Worm (Caenorhabditis elegans) whole organism, L2 larva: ENCODE measurements around the gene shw-3.

ENCODE experiments used
- C34F6.9 ChIP-seq: fragments of 150-350 bp; optimal IDR thresholded peaks from 2 replicates; lab custom pipeline; 2014; ENCODE audit warnings: missing biosample characterization, missing genetic modification characterization
- F13H6.1 ChIP-seq: sonication (generic microtip); optimal IDR thresholded peaks from 2 replicates; lab custom pipeline; 2016; ENCODE audit warnings: missing genetic modification characterization, missing compliant biosample characterization
- R02D3.7 ChIP-seq: fragments of 150-350 bp; optimal IDR thresholded peaks from 2 replicates; lab custom pipeline; 2014; ENCODE audit warnings: missing biosample characterization, missing genetic modification characterization
- Y55F3AM.14 ChIP-seq: fragments of 200-800 bp; sonication (Bioruptor generic); optimal IDR thresholded peaks from 2 replicates; lab custom pipeline; 2018; ENCODE audit warnings: mild to moderate bottlenecking, missing genetic modification characterization, missing compliant biosample characterization
- ZK546.5 ChIP-seq: sonication (generic microtip); optimal IDR thresholded peaks from 2 replicates; lab custom pipeline; 2017; ENCODE audit warnings: missing biosample characterization, missing genetic modification characterization
- alr-1 ChIP-seq: fragments of 150-350 bp; optimal IDR thresholded peaks from 2 replicates; lab custom pipeline; 2014; ENCODE audit warnings: missing biosample characterization, missing genetic modification characterization
- aly-2 ChIP-seq: fragments of 150-350 bp; optimal IDR thresholded peaks from 2 replicates; lab custom pipeline; 2014; ENCODE audit warnings: missing biosample characterization, missing genetic modification characterization
- ama-1 ChIP-seq: fragments of 150-350 bp; optimal IDR thresholded peaks from 2 replicates; lab custom pipeline; 2018; ENCODE audit warnings: inconsistent platforms
- ceh-16 ChIP-seq: fragments of 150-350 bp; optimal IDR thresholded peaks from 2 replicates; lab custom pipeline; 2014; ENCODE audit warnings: missing biosample characterization, missing genetic modification characterization
- ceh-82 ChIP-seq: fragments of 150-350 bp; optimal IDR thresholded peaks from 2 replicates; lab custom pipeline; 2014; ENCODE audit warnings: missing biosample characterization, missing genetic modification characterization
- dmd-4 ChIP-seq: sonication (generic microtip); optimal IDR thresholded peaks from 2 replicates; lab custom pipeline; 2017; ENCODE audit warnings: missing biosample characterization, missing genetic modification characterization
- egl-27 ChIP-seq: sonication (generic microtip); optimal IDR thresholded peaks from 3 replicates; lab custom pipeline; 2017; ENCODE audit warnings: missing biosample characterization, missing genetic modification reagents, missing genetic modification characterization
- fos-1 ChIP-seq: fragments of 150-350 bp; optimal IDR thresholded peaks from 2 replicates; lab custom pipeline; 2014; ENCODE audit warnings: missing biosample characterization, missing genetic modification characterization
- gmeb-1 ChIP-seq: fragments of 150-350 bp; optimal IDR thresholded peaks from 2 replicates; lab custom pipeline; 2014; ENCODE audit warnings: missing biosample characterization, missing genetic modification characterization
- lin-11 ChIP-seq: fragments of 150-350 bp; sonication (generic microtip); optimal IDR thresholded peaks from 2 replicates; lab custom pipeline; 2014; ENCODE audit warnings: missing biosample characterization, missing genetic modification characterization, inconsistent platforms, mixed read lengths
- lin-13 ChIP-seq: fragments of 150-350 bp; optimal IDR thresholded peaks from 2 replicates; lab custom pipeline; 2014; ENCODE audit warnings: missing biosample characterization, missing genetic modification reagents, missing genetic modification characterization
- lin-39 ChIP-seq: fragments of 150-350 bp; optimal IDR thresholded peaks from 2 replicates; lab custom pipeline; 2014; ENCODE audit warnings: missing biosample characterization, missing genetic modification reagents, missing genetic modification characterization
- lsy-2 ChIP-seq, 2 experiments: fragments of 150-350 bp in 1 of 2; sonication (generic microtip) in 1 of 2; optimal IDR thresholded peaks; 2 replicates each; lab custom pipeline; 2014 to 2017; ENCODE audit warnings: missing biosample characterization in 2 of 2, missing genetic modification characterization in 2 of 2
- mbf-1 ChIP-seq: sonication (generic microtip); optimal IDR thresholded peaks from 2 replicates; lab custom pipeline; 2017; ENCODE audit warnings: missing biosample characterization, missing genetic modification characterization
- mdl-1 ChIP-seq, 2 experiments: fragments of 150-350 bp in 1 of 2; sonication (generic microtip) in 1 of 2; optimal IDR thresholded peaks; 2 replicates each; lab custom pipeline; 2017; ENCODE audit warnings: missing biosample characterization in 2 of 2, missing genetic modification characterization in 2 of 2
- nhr-10 ChIP-seq: sonication (generic microtip); optimal IDR thresholded peaks from 2 replicates; lab custom pipeline; 2017; ENCODE audit warnings: missing biosample characterization, missing genetic modification characterization
- nhr-11 ChIP-seq: fragments of 150-350 bp; optimal IDR thresholded peaks from 2 replicates; lab custom pipeline; 2014; ENCODE audit warnings: missing biosample characterization, missing genetic modification characterization
- nhr-12 ChIP-seq: fragments of 150-350 bp; optimal IDR thresholded peaks from 2 replicates; lab custom pipeline; 2014; ENCODE audit warnings: missing biosample characterization, missing genetic modification characterization
- nhr-129 ChIP-seq: fragments of 150-350 bp; optimal IDR thresholded peaks from 2 replicates; lab custom pipeline; 2014; ENCODE audit warnings: missing biosample characterization, missing genetic modification characterization
- nhr-21 ChIP-seq: fragments of 150-350 bp; optimal IDR thresholded peaks from 2 replicates; lab custom pipeline; 2014; ENCODE audit warnings: missing biosample characterization, missing genetic modification characterization
- nhr-23 ChIP-seq: fragments of 150-350 bp; optimal IDR thresholded peaks from 2 replicates; lab custom pipeline; 2014; ENCODE audit warnings: missing biosample characterization, missing genetic modification reagents, missing genetic modification characterization
- nhr-237 ChIP-seq: fragments of 150-350 bp; optimal IDR thresholded peaks from 2 replicates; lab custom pipeline; 2014; ENCODE audit warnings: missing biosample characterization, missing genetic modification characterization
- nhr-25 ChIP-seq: fragments of 150-350 bp; sonication (generic microtip); optimal IDR thresholded peaks from 3 replicates; lab custom pipeline; 2014; ENCODE audit warnings: missing biosample characterization, missing genetic modification characterization
- nhr-6 ChIP-seq: fragments of 150-350 bp; optimal IDR thresholded peaks from 2 replicates; lab custom pipeline; 2014; ENCODE audit warnings: missing biosample characterization, missing genetic modification characterization
- peb-1 ChIP-seq: fragments of 150-350 bp; optimal IDR thresholded peaks from 2 replicates; lab custom pipeline; 2014; ENCODE audit warnings: missing biosample characterization, missing genetic modification characterization
- sem-4 ChIP-seq: fragments of 150-350 bp; optimal IDR thresholded peaks from 2 replicates; lab custom pipeline; 2014; ENCODE audit warnings: missing biosample characterization, missing genetic modification reagents, missing genetic modification characterization
- sma-3 ChIP-seq: sonication (generic microtip); optimal IDR thresholded peaks from 2 replicates; lab custom pipeline; 2016; ENCODE audit warnings: missing genetic modification reagents, missing genetic modification characterization, missing compliant biosample characterization
- sma-9 ChIP-seq, 2 experiments: fragments of 150-350 bp in 1 of 2; sonication (generic microtip) in 1 of 2; optimal IDR thresholded peaks; 2 replicates each; lab custom pipeline; 2014 to 2016; ENCODE audit warnings: missing genetic modification characterization in 2 of 2, mild to moderate bottlenecking in 1 of 2, missing biosample characterization in 1 of 2, missing compliant biosample characterization in 1 of 2, missing genetic modification reagents in 1 of 2, moderate library complexity in 1 of 2
- snpc-4 ChIP-seq: fragments of 150-350 bp; optimal IDR thresholded peaks from 2 replicates; lab custom pipeline; 2014; ENCODE audit warnings: missing biosample characterization, missing genetic modification characterization
- unc-62 ChIP-seq: fragments of 150-350 bp; optimal IDR thresholded peaks from 2 replicates; lab custom pipeline; 2014; ENCODE audit warnings: missing biosample characterization, missing genetic modification reagents, missing genetic modification characterization
- ztf-1 ChIP-seq: fragments of 200-800 bp; sonication (Bioruptor generic); conservative IDR thresholded peaks from 2 replicates; pipeline ENCODE4 v1.3.6; 2022; ENCODE audit warnings: missing genetic modification characterization, missing compliant biosample characterization
- ztf-11 ChIP-seq: sonication (generic microtip); optimal IDR thresholded peaks from 2 replicates; lab custom pipeline; 2017; ENCODE audit warnings: missing biosample characterization, missing genetic modification characterization
- ztf-4 ChIP-seq: fragments of 150-350 bp; optimal IDR thresholded peaks from 2 replicates; lab custom pipeline; 2014; ENCODE audit warnings: missing biosample characterization, missing genetic modification characterization

The shw-3 gene

ce11 chrV:13026631-13027299 is 39.8 kb upstream of the shw-3 start:
- TF ChIP-seq nhr-12 (no peak), lsy-2 (tag; optimal IDR thresholded peaks at IDR 0.05; lab: Kevin White, UChicago) (no peak), nhr-6 (tag; lab: Kevin White, UChicago) (no peak), peb-1 (no peak), lin-13 (GFP tag; lab: Kevin White, UChicago) (no peak), ama-1 (lab: Kevin White, UChicago) (no peak), unc-62 (GFP tag; lab: Kevin White, UChicago) (no peak), nhr-129 (tag; lab: Kevin White, UChicago) (no peak), nhr-23 (tag; lab: Kevin White, UChicago) (no peak), C34F6.9 (tag; lab: Kevin White, UChicago) (no peak), gmeb-1 (tag; lab: Kevin White, UChicago) (no peak), sma-9 (GFP tag; optimal IDR thresholded peaks at IDR 0.05; lab: Kevin White, UChicago) (no peak), sma-9 (tag; optimal IDR thresholded peaks at IDR 0.05; lab: Kevin White, UChicago) (no peak), F13H6.1 (tag; lab: Kevin White, UChicago) (no peak), ceh-16 (no peak), lin-11 (tag; lab: Kevin White, UChicago) (no peak), dmd-4 (tag; lab: Kevin White, UChicago) (no peak), fos-1 (tag; lab: Kevin White, UChicago) (no peak)
- TF ChIP-seq, all 48 proteins: peak for 0

ce11 chrV:13025283-13025682 is 38.3 kb upstream of the shw-3 start:
- TF ChIP-seq lin-11 (tag; lab: Kevin White, UChicago): no peak
- TF ChIP-seq C34F6.9 (tag; lab: Kevin White, UChicago): no peak
- no peak for TF ChIP-seq nhr-10
- no peak for TF ChIP-seq ztf-11 (tag; lab: Kevin White, UChicago)
- TF ChIP-seq lin-39 (tag; lab: Kevin White, UChicago): no peak
- TF ChIP-seq unc-62 (GFP tag; lab: Kevin White, UChicago): no peak
- TF ChIP-seq nhr-12: no peak
- TF ChIP-seq Y55F3AM.14 (GFP tag; lab: Kevin White, UChicago): no peak
- no peak for TF ChIP-seq sma-3 (GFP tag; lab: Kevin White, UChicago)
- TF ChIP-seq ama-1 (lab: Kevin White, UChicago): no peak
- no peak for TF ChIP-seq F13H6.1 (tag; lab: Kevin White, UChicago)
- no peak for TF ChIP-seq mbf-1
- no peak for TF ChIP-seq R02D3.7 (tag; lab: Kevin White, UChicago)
- TF ChIP-seq ZK546.5 (tag; lab: Kevin White, UChicago): no peak
- no peak for TF ChIP-seq snpc-4 (tag; lab: Kevin White, UChicago)
- no peak for TF ChIP-seq egl-27 (tag; lab: Kevin White, UChicago)
- no peak for TF ChIP-seq nhr-21 (tag; lab: Kevin White, UChicago)
- TF ChIP-seq ztf-4: no peak

- TF ChIP-seq C34F6.9 (tag; lab: Kevin White, UChicago): no peak
- TF ChIP-seq lin-39 (tag; lab: Kevin White, UChicago): no peak
- no peak for TF ChIP-seq mdl-1 (tag; optimal IDR thresholded peaks at IDR 0.05; lab: Kevin White, UChicago)
- TF ChIP-seq lsy-2 (tag; optimal IDR thresholded peaks at IDR 0.05; lab: Kevin White, UChicago): no peak
- TF ChIP-seq snpc-4 (tag; lab: Kevin White, UChicago): no peak
- TF ChIP-seq sem-4 (tag; lab: Kevin White, UChicago): no peak
- TF ChIP-seq alr-1: no peak
- TF ChIP-seq ztf-1 (GFP tag; lab: Robert Waterston, UW): no peak
- TF ChIP-seq nhr-129 (tag; lab: Kevin White, UChicago): no peak
- no peak for TF ChIP-seq aly-2
- TF ChIP-seq ztf-11 (tag; lab: Kevin White, UChicago): no peak
- TF ChIP-seq nhr-237: no peak
- no peak for TF ChIP-seq nhr-25 (tag; lab: Kevin White, UChicago)
- no peak for TF ChIP-seq nhr-10
- TF ChIP-seq nhr-6 (tag; lab: Kevin White, UChicago): no peak
- TF ChIP-seq nhr-11: no peak
- TF ChIP-seq ceh-82 (tag; lab: Kevin White, UChicago): no peak
- no peak for TF ChIP-seq F13H6.1 (tag; lab: Kevin White, UChicago)
- no peak for TF ChIP-seq sma-3 (GFP tag; lab: Kevin White, UChicago)
- no peak for TF ChIP-seq ama-1 (lab: Kevin White, UChicago)
Measured at ce11 chrV:13024499-13024898, 37.5 kb upstream of the shw-3 start.
